Fruit fly (Drosophila melanogaster) whole organism, prepupa: ENCODE measurements around the gene pHCl-1.

Experiments
- CG10631 ChIP-seq: fragments of 200-800 bp; sonication (Bioruptor generic); optimal IDR thresholded peaks from 2 replicates; lab custom pipeline; 2016; ENCODE audit warnings: missing biosample characterization, missing genetic modification characterization
- CG10669 ChIP-seq: fragments of 200-800 bp; sonication (Bioruptor generic); optimal IDR thresholded peaks from 3 replicates; lab custom pipeline; 2018; ENCODE audit warnings: missing biosample characterization, mild to moderate bottlenecking, missing genetic modification characterization, moderate library complexity
- CG11762 ChIP-seq: fragments of 200-800 bp; sonication (Bioruptor generic); optimal IDR thresholded peaks from 3 replicates; lab custom pipeline; 2016; ENCODE audit warnings: missing biosample characterization, missing genetic modification characterization; ENCODE audit not compliant: insufficient read depth
- CG11902 ChIP-seq: fragments of 200-800 bp; sonication (Bioruptor generic); optimal IDR thresholded peaks from 3 replicates; lab custom pipeline; 2016; ENCODE audit warnings: missing biosample characterization, missing genetic modification characterization
- CG15336 ChIP-seq: fragments of 200-800 bp; sonication (Bioruptor generic); IDR thresholded peaks from 2 replicates; pipeline ENCODE4 v1.3.6; 2022; ENCODE audit warnings: missing biosample characterization, missing genetic modification characterization
- CG1621 ChIP-seq: fragments of 200-800 bp; sonication (Bioruptor generic); optimal IDR thresholded peaks from 3 replicates; lab custom pipeline; 2018; ENCODE audit warnings: missing biosample characterization, mild to moderate bottlenecking, missing genetic modification characterization
- CG16779 ChIP-seq: fragments of 200-800 bp; sonication (Bioruptor generic); optimal IDR thresholded peaks from 3 replicates; lab custom pipeline; 2017; ENCODE audit warnings: missing biosample characterization, mild to moderate bottlenecking, missing genetic modification characterization
- CG3032 ChIP-seq: fragments of 200-800 bp; optimal IDR thresholded peaks from 2 replicates; lab custom pipeline; 2019; ENCODE audit warnings: missing biosample characterization, mild to moderate bottlenecking, missing genetic modification characterization, moderate library complexity
- CG31627 ChIP-seq: fragments of 200-800 bp; sonication (Bioruptor generic); optimal IDR thresholded peaks from 3 replicates; lab custom pipeline; 2016; ENCODE audit warnings: missing biosample characterization, missing genetic modification characterization
- CG32006 ChIP-seq: fragments of 200-800 bp; sonication (Bioruptor generic); optimal IDR thresholded peaks from 3 replicates; lab custom pipeline; 2017; ENCODE audit warnings: missing biosample characterization, mild to moderate bottlenecking, missing genetic modification characterization
- CG34406 ChIP-seq: fragments of 200-800 bp; sonication (Bioruptor generic); optimal IDR thresholded peaks from 3 replicates; lab custom pipeline; 2016; ENCODE audit warnings: missing biosample characterization, missing genetic modification characterization
- CG3919 ChIP-seq: fragments of 200-800 bp; sonication (Bioruptor generic); optimal IDR thresholded peaks from 3 replicates; lab custom pipeline; 2016; ENCODE audit warnings: missing biosample characterization, missing genetic modification characterization
- CG4318 ChIP-seq: fragments of 200-800 bp; sonication (Bioruptor generic); optimal IDR thresholded peaks from 3 replicates; lab custom pipeline; 2017; ENCODE audit warnings: missing biosample characterization, mild to moderate bottlenecking, missing genetic modification characterization
- CG6163 ChIP-seq: fragments of 200-800 bp; sonication (Bioruptor generic); IDR thresholded peaks from 3 replicates; pipeline ENCODE4 v1.3.6; 2022; ENCODE audit warnings: missing biosample characterization, missing genetic modification characterization
- CG6276 ChIP-seq: fragments of 200-800 bp; sonication (Bioruptor generic); optimal IDR thresholded peaks from 2 replicates; lab custom pipeline; 2017; ENCODE audit warnings: missing biosample characterization, mild to moderate bottlenecking, missing genetic modification characterization
- CG7368 ChIP-seq: fragments of 200-800 bp; sonication (Bioruptor generic); optimal IDR thresholded peaks from 3 replicates; lab custom pipeline; 2016; ENCODE audit warnings: missing biosample characterization, missing genetic modification characterization
- CG8119 ChIP-seq: fragments of 200-800 bp; sonication (Bioruptor generic); IDR thresholded peaks from 3 replicates; pipeline ENCODE4 v1.3.6; 2022; ENCODE audit warnings: missing biosample characterization, missing genetic modification characterization
- Eip78C ChIP-seq: fragments of 200-800 bp; sonication (Bioruptor generic); peaks from one replicate; lab custom pipeline; 2016; ENCODE audit warnings: missing biosample characterization, missing genetic modification characterization
- Eip93F ChIP-seq: fragments of 200-800 bp; sonication (Bioruptor generic); optimal IDR thresholded peaks from 2 replicates; lab custom pipeline; 2016; ENCODE audit warnings: missing biosample characterization, mild to moderate bottlenecking, missing genetic modification characterization
- Ets96B ChIP-seq: fragments of 200-800 bp; optimal IDR thresholded peaks from 2 replicates; lab custom pipeline; 2019; ENCODE audit warnings: missing biosample characterization, mild to moderate bottlenecking, missing genetic modification characterization, moderate library complexity
- Gug ChIP-seq: fragments of 200-800 bp; sonication (Bioruptor generic); IDR thresholded peaks from 2 replicates; pipeline ENCODE4 v1.3.6; 2022; ENCODE audit warnings: missing biosample characterization, missing genetic modification characterization
- Hr39 ChIP-seq: fragments of 200-800 bp; sonication (Bioruptor generic); optimal IDR thresholded peaks from 2 replicates; lab custom pipeline; 2016; ENCODE audit warnings: missing biosample characterization, missing genetic modification characterization
- Hr4 ChIP-seq: fragments of 200-800 bp; sonication (Bioruptor generic); optimal IDR thresholded peaks from 3 replicates; lab custom pipeline; 2016; ENCODE audit warnings: missing biosample characterization, missing genetic modification characterization
- Lpt ChIP-seq: fragments of 200-800 bp; sonication (Bioruptor generic); optimal IDR thresholded peaks from 3 replicates; lab custom pipeline; 2016; ENCODE audit warnings: missing biosample characterization, missing genetic modification characterization
- Met ChIP-seq: fragments of 200-800 bp; sonication (Bioruptor generic); optimal IDR thresholded peaks from 3 replicates; lab custom pipeline; 2016; ENCODE audit warnings: missing biosample characterization, missing genetic modification characterization
- OdsH ChIP-seq: fragments of 200-800 bp; sonication (Bioruptor generic); optimal IDR thresholded peaks from 3 replicates; lab custom pipeline; 2016; ENCODE audit warnings: missing biosample characterization, missing genetic modification characterization
- Smox ChIP-seq: fragments of 200-800 bp; sonication (Bioruptor generic); optimal IDR thresholded peaks from 3 replicates; lab custom pipeline; 2016; ENCODE audit warnings: missing biosample characterization, missing genetic modification characterization
- Sox102F ChIP-seq: fragments of 200-800 bp; sonication (Bioruptor generic); optimal IDR thresholded peaks from 2 replicates; lab custom pipeline; 2016; ENCODE audit warnings: missing biosample characterization, mild to moderate bottlenecking, missing genetic modification characterization
- Sox14 ChIP-seq: fragments of 200-800 bp; sonication (Bioruptor generic); optimal IDR thresholded peaks from 3 replicates; lab custom pipeline; 2016; ENCODE audit warnings: missing biosample characterization, missing genetic modification characterization
- Sox15 ChIP-seq: fragments of 200-800 bp; sonication (Bioruptor generic); optimal IDR thresholded peaks from 3 replicates; lab custom pipeline; 2016; ENCODE audit warnings: missing biosample characterization, missing genetic modification characterization
- acj6 ChIP-seq: fragments of 200-800 bp; sonication (Bioruptor generic); optimal IDR thresholded peaks from 3 replicates; lab custom pipeline; 2016; ENCODE audit warnings: missing biosample characterization, missing genetic modification characterization
- cyc ChIP-seq: fragments of 200-800 bp; sonication (Bioruptor generic); optimal IDR thresholded peaks from 3 replicates; lab custom pipeline; 2016; ENCODE audit warnings: missing biosample characterization, missing genetic modification characterization
- dac ChIP-seq: fragments of 200-800 bp; sonication (Bioruptor generic); optimal IDR thresholded peaks from 2 replicates; lab custom pipeline; 2017; ENCODE audit warnings: missing biosample characterization, mild to moderate bottlenecking, missing genetic modification characterization
- eg ChIP-seq: fragments of 200-800 bp; sonication (Bioruptor generic); IDR thresholded peaks from 3 replicates; pipeline ENCODE4 v1.3.6; 2022; ENCODE audit warnings: missing biosample characterization, missing genetic modification characterization
- esn ChIP-seq: fragments of 200-800 bp; sonication (Bioruptor generic); optimal IDR thresholded peaks from 2 replicates; lab custom pipeline; 2016; ENCODE audit warnings: missing biosample characterization, mild to moderate bottlenecking, missing genetic modification characterization, moderate library complexity
- lz ChIP-seq: fragments of 200-800 bp; sonication (Bioruptor generic); optimal IDR thresholded peaks from 3 replicates; lab custom pipeline; 2016; ENCODE audit warnings: missing biosample characterization, missing genetic modification characterization
- pdm3 ChIP-seq: fragments of 200-800 bp; sonication (Bioruptor generic); optimal IDR thresholded peaks from 3 replicates; lab custom pipeline; 2016; ENCODE audit warnings: missing biosample characterization, missing genetic modification characterization
- spab ChIP-seq: fragments of 200-800 bp; sonication (Bioruptor generic); optimal IDR thresholded peaks from 2 replicates; lab custom pipeline; 2017; ENCODE audit warnings: missing biosample characterization, mild to moderate bottlenecking, missing genetic modification characterization, missing genetic modification reagents
- svp ChIP-seq: fragments of 200-800 bp; sonication (Bioruptor generic); peaks from one replicate; lab custom pipeline; 2016; ENCODE audit warnings: missing biosample characterization, missing genetic modification characterization
- topi ChIP-seq: fragments of 200-800 bp; sonication (Bioruptor generic); optimal IDR thresholded peaks from 3 replicates; lab custom pipeline; 2016; ENCODE audit warnings: missing biosample characterization, missing genetic modification characterization

The pHCl-1 gene

dm6 chr3L:15924811-15925437 is 26.1 kb upstream of the pHCl-1 start, which contains the start of gene sff (continued):
- TF ChIP-seq CG7368 (GFP tag; lab: Kevin White, UChicago) = peak; percentile 53
- no peak for TF ChIP-seq Sox15 (GFP tag; lab: Kevin White, UChicago)
- TF ChIP-seq CG16779 = peak; percentile 50
- peak; percentile 52 for TF ChIP-seq Ets96B (tag; lab: Kevin White, UChicago)
- TF ChIP-seq Lpt (GFP tag; lab: Kevin White, UChicago) = peak; percentile 35
- peak; percentile 25 for TF ChIP-seq Smox (GFP tag; lab: Kevin White, UChicago)
- TF ChIP-seq CG3919 = peak; percentile 45
- peak; percentile 68 for TF ChIP-seq CG6163 (GFP tag; lab: Robert Waterston, UW)
- TF ChIP-seq topi (GFP tag; lab: Kevin White, UChicago) = no peak
- TF ChIP-seq pdm3 (GFP tag; lab: Kevin White, UChicago) = peak; percentile 37

dm6 chr3L:15924319-15924718 is 25.5 kb upstream of the pHCl-1 start:
- TF ChIP-seq eg = 0 out of 3 replicates have a peak, but pooled peaks have one; percentile 19
- TF ChIP-seq Sox14 (GFP tag; lab: Kevin White, UChicago) = no peak

- TF ChIP-seq Hr39 = no peak
- TF ChIP-seq CG32006 (GFP tag; lab: Kevin White, UChicago) = peak; percentile 5
- peak; percentile 68 for TF ChIP-seq Eip78C (GFP tag; lab: Kevin White, UChicago)
- no peak for TF ChIP-seq CG10669 (GFP tag; lab: Kevin White, UChicago)
- peak; percentile 13 for TF ChIP-seq CG10631 (GFP tag; lab: Kevin White, UChicago)
- TF ChIP-seq pdm3 (GFP tag; lab: Kevin White, UChicago) = peak; percentile 8
- TF ChIP-seq cyc (GFP tag; lab: Kevin White, UChicago) = no peak
- peak; percentile 16 for TF ChIP-seq Smox (GFP tag; lab: Kevin White, UChicago)
- no peak for TF ChIP-seq Sox102F (GFP tag; lab: Kevin White, UChicago)
- no peak for TF ChIP-seq dac (GFP tag; lab: Kevin White, UChicago)
- peak; percentile 23 for TF ChIP-seq Met (GFP tag; lab: Kevin White, UChicago)
- TF ChIP-seq Eip93F (GFP tag; lab: Kevin White, UChicago) = no peak
- peak; percentile 6 for TF ChIP-seq CG3032 (tag; lab: Kevin White, UChicago)
- TF ChIP-seq spab (GFP tag; lab: Kevin White, UChicago) = no peak
- TF ChIP-seq acj6 (GFP tag; lab: Kevin White, UChicago) = peak; percentile 18
- no peak for TF ChIP-seq CG11762 (GFP tag; lab: Kevin White, UChicago)
- TF ChIP-seq CG1621 (tag; lab: Kevin White, UChicago) = no peak
- no peak for TF ChIP-seq Gug (GFP tag; lab: Robert Waterston, UW)
- peak; percentile 7 for TF ChIP-seq Hr4
- TF ChIP-seq svp (GFP tag; lab: Kevin White, UChicago) = peak; percentile 72
- TF ChIP-seq CG11902 (GFP tag; lab: Kevin White, UChicago) = no peak
- TF ChIP-seq Ets96B (tag; lab: Kevin White, UChicago) = peak; percentile 32
- peak; percentile 17 for TF ChIP-seq esn
- no peak for TF ChIP-seq CG8119 (GFP tag; lab: Robert Waterston, UW)
- TF ChIP-seq lz (GFP tag; lab: Kevin White, UChicago) = no peak
- no peak for TF ChIP-seq CG6276
- TF ChIP-seq CG15336 (GFP tag; lab: Robert Waterston, UW) = no peak
- TF ChIP-seq CG34406 (GFP tag; lab: Kevin White, UChicago) = no peak
- TF ChIP-seq CG4318 (GFP tag; lab: Kevin White, UChicago) = no peak
- TF ChIP-seq CG31627 (GFP tag; lab: Kevin White, UChicago) = no peak
- TF ChIP-seq OdsH (GFP tag; lab: Kevin White, UChicago) = peak; percentile 18
- TF ChIP-seq, all 60 proteins: peak for 13
Measured at dm6 chr3L:15923352-15923751, 24.5 kb upstream of the pHCl-1 start.
